Fruit fly (Drosophila melanogaster): Measurements from ENCODE around the gene CG6040.
A peak's percentile ranks its signal among the peaks of the same experiment; 100 is the strongest.

DNA sequence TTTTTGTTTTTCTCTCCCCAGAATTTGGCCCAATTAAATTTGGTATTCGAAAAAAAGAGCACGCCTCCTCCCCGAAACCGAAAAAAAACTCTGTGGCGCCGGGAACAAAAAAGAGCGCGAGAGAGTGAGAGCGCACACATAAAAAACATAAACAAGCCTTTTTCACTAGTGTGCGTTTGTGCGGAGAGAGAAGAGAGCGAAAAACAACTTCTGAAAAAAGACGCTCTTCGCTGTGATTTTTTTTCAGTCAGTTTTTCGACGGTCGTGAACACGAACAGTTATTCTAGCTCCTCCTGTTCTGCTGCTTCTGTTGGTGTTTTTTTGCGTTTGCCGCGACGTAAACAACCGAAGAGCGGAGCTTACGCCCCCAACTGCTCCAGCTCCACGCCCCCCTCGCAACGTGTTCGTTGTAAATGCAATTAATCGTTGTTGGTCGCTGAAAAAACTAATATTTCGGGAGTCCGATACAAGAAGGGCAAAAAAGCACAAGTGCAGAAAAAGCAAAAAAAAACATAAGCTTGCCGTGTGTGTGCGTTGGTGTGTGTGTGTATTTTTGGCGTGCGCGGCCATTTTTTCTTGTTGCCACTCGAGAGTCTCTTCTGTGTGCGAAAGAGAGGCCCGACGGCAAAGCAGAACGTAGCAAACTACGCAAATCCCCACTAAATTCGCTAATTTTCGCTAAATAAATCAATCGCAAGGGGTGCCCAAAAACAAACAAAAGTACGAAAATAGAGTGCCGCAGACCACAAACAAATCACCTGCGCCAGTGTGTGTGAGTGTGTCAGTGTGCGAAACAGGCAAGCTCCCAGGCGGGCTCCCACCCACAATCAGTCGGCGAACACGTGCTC is 67.4 kb downstream of the CG6040 start, which contains the start of gene sqz:
- TF ChIP-seq CG16779 (tag; optimal IDR thresholded peaks at IDR 0.05) (peak; percentile 82), CG6276 (GFP tag; optimal IDR thresholded peaks at IDR 0.05) (peak; percentile 86), net (GFP tag; optimal IDR thresholded peaks at IDR 0.05) (peak; percentile 77), Ets21C (GFP tag; optimal IDR thresholded peaks at IDR 0.05) (no peak)

Data from whole organism, prepupa.